Worm (Caenorhabditis elegans) whole organism, young adult: ENCODE data around the gene map-1.

ENCODE experiments used
- B0019.2 ChIP-seq: fragments of 200-800 bp; sonication (Bioruptor generic); conservative IDR thresholded peaks from 2 replicates; pipeline ENCODE4 v1.3.6; 2022; ENCODE audit warnings: missing genetic modification reagents, missing genetic modification characterization, missing compliant biosample characterization
- B0261.1 ChIP-seq: sonication (generic microtip); optimal IDR thresholded peaks from 2 replicates; lab custom pipeline; 2016; ENCODE audit warnings: mild to moderate bottlenecking, missing genetic modification characterization, moderate library complexity, missing compliant biosample characterization
- B0336.3 ChIP-seq: fragments of 200-800 bp; sonication (Bioruptor generic); IDR thresholded peaks from 2 replicates; pipeline ENCODE4 v1.3.6; 2022; ENCODE audit warnings: missing genetic modification characterization, missing compliant biosample characterization
- C06A6.2 ChIP-seq: fragments of 200-800 bp; sonication (Bioruptor generic); conservative IDR thresholded peaks from 2 replicates; pipeline ENCODE4 v1.3.6; 2022; ENCODE audit warnings: missing genetic modification characterization, missing compliant biosample characterization
- C17E4.6 ChIP-seq: fragments of 200-800 bp; sonication (Bioruptor generic); IDR thresholded peaks from 2 replicates; pipeline ENCODE4 v1.3.6; 2022; ENCODE audit warnings: missing genetic modification reagents, missing genetic modification characterization, missing compliant biosample characterization
- F22D6.2 ChIP-seq: sonication (generic microtip); optimal IDR thresholded peaks from 2 replicates; lab custom pipeline; 2016; ENCODE audit warnings: mild to moderate bottlenecking, missing genetic modification characterization, missing compliant biosample characterization
- F23B12.7 ChIP-seq: sonication (generic microtip); optimal IDR thresholded peaks from 2 replicates; lab custom pipeline; 2017; ENCODE audit warnings: missing genetic modification characterization, mild to moderate bottlenecking, missing compliant biosample characterization, antibody characterized with exemption, moderate library complexity; ENCODE audit not compliant: insufficient read depth
- F39B2.1 ChIP-seq: fragments of 200-800 bp; sonication (Bioruptor generic); IDR thresholded peaks from 2 replicates; pipeline ENCODE4 v1.3.6; 2022; ENCODE audit warnings: missing genetic modification reagents, missing genetic modification characterization, missing compliant biosample characterization
- F49E8.2 ChIP-seq: sonication (generic microtip); optimal IDR thresholded peaks from 3 replicates; lab custom pipeline; 2017; ENCODE audit warnings: missing genetic modification characterization, mild to moderate bottlenecking, missing compliant biosample characterization, antibody characterized with exemption, moderate library complexity; ENCODE audit not compliant: insufficient read depth
- Y53G8AR.9 ChIP-seq: fragments of 200-800 bp; sonication (Bioruptor generic); conservative IDR thresholded peaks from 2 replicates; pipeline ENCODE4 v1.3.6; 2022; ENCODE audit warnings: missing genetic modification reagents, missing genetic modification characterization, missing compliant biosample characterization
- akir-1 ChIP-seq: fragments of 200-800 bp; sonication (Bioruptor generic); optimal IDR thresholded peaks from 2 replicates; lab custom pipeline; 2018; ENCODE audit warnings: mild to moderate bottlenecking, missing genetic modification characterization, moderate library complexity, missing compliant biosample characterization
- atf-7 ChIP-seq: sonication (generic microtip); optimal IDR thresholded peaks from 2 replicates; lab custom pipeline; 2017; ENCODE audit warnings: mild to moderate bottlenecking, missing genetic modification characterization, missing compliant biosample characterization
- athp-1 ChIP-seq: sonication (generic microtip); optimal IDR thresholded peaks from 2 replicates; lab custom pipeline; 2017; ENCODE audit warnings: mild to moderate bottlenecking, missing genetic modification characterization, missing compliant biosample characterization
- attf-3 ChIP-seq: fragments of 200-800 bp; sonication (Bioruptor generic); conservative IDR thresholded peaks from 2 replicates; pipeline ENCODE4 v1.3.6; 2022; ENCODE audit warnings: missing genetic modification reagents, missing genetic modification characterization, missing compliant biosample characterization
- attf-5 ChIP-seq: fragments of 200-800 bp; sonication (Bioruptor generic); optimal IDR thresholded peaks from 2 replicates; lab custom pipeline; 2018; ENCODE audit warnings: mild to moderate bottlenecking, missing genetic modification characterization, missing compliant biosample characterization
- bed-1 ChIP-seq: fragments of 200-800 bp; sonication (Bioruptor generic); IDR thresholded peaks from 2 replicates; pipeline ENCODE4 v1.3.6; 2022; ENCODE audit warnings: missing genetic modification reagents, missing genetic modification characterization, missing compliant biosample characterization
- ccch-3 ChIP-seq: fragments of 200-800 bp; sonication (Bioruptor generic); optimal IDR thresholded peaks from 2 replicates; lab custom pipeline; 2018; ENCODE audit warnings: mild to moderate bottlenecking, missing genetic modification characterization, missing compliant biosample characterization
- cebp-2 ChIP-seq: fragments of 200-800 bp; sonication (Bioruptor generic); IDR thresholded peaks from 2 replicates; pipeline ENCODE4 v1.3.6; 2022; ENCODE audit warnings: missing genetic modification characterization, missing compliant biosample characterization
- ceh-40 ChIP-seq: fragments of 200-800 bp; sonication (Bioruptor generic); IDR thresholded peaks from 2 replicates; pipeline ENCODE4 v1.3.6; 2022; ENCODE audit warnings: missing genetic modification characterization, missing compliant biosample characterization
- ceh-58 ChIP-seq: fragments of 200-800 bp; sonication (Bioruptor generic); IDR thresholded peaks from 2 replicates; pipeline ENCODE4 v1.3.6; 2022; ENCODE audit warnings: missing genetic modification characterization, missing compliant biosample characterization
- ceh-79 ChIP-seq: sonication (generic microtip); optimal IDR thresholded peaks from 2 replicates; lab custom pipeline; 2017; ENCODE audit warnings: mild to moderate bottlenecking, missing genetic modification characterization, missing compliant biosample characterization
- chd-7 ChIP-seq: sonication (generic microtip); optimal IDR thresholded peaks from 2 replicates; lab custom pipeline; 2016; ENCODE audit warnings: mild to moderate bottlenecking, missing genetic modification characterization, moderate library complexity, missing compliant biosample characterization
- die-1 ChIP-seq: sonication (generic microtip); optimal IDR thresholded peaks from 2 replicates; lab custom pipeline; 2016; ENCODE audit warnings: missing genotype, mild to moderate bottlenecking, missing genetic modification characterization, missing compliant biosample characterization
- dox-1 ChIP-seq: fragments of 200-800 bp; sonication (Bioruptor generic); IDR thresholded peaks from 2 replicates; pipeline ENCODE4 v1.3.6; 2022; ENCODE audit warnings: missing genetic modification reagents, missing genetic modification characterization, missing compliant biosample characterization
- egl-44 ChIP-seq: fragments of 200-800 bp; sonication (Bioruptor generic); IDR thresholded peaks from 2 replicates; pipeline ENCODE4 v1.3.6; 2022; ENCODE audit warnings: missing genetic modification reagents, missing genetic modification characterization, missing compliant biosample characterization
- him-1 ChIP-seq: sonication (generic microtip); optimal IDR thresholded peaks from 2 replicates; lab custom pipeline; 2016; ENCODE audit warnings: missing genotype, missing genetic modification reagents, missing genetic modification characterization, missing compliant biosample characterization
- hlh-12 ChIP-seq: sonication (generic microtip); optimal IDR thresholded peaks from 2 replicates; lab custom pipeline; 2016; ENCODE audit warnings: missing genetic modification characterization, missing compliant biosample characterization
- hmg-1.2 ChIP-seq: fragments of 200-800 bp; sonication (Bioruptor generic); IDR thresholded peaks from 2 replicates; pipeline ENCODE4 v1.3.6; 2022; ENCODE audit warnings: missing genetic modification reagents, missing genetic modification characterization, missing compliant biosample characterization
- let-526 ChIP-seq: fragments of 200-800 bp; sonication (Bioruptor generic); IDR thresholded peaks from 2 replicates; pipeline ENCODE4 v1.3.6; 2022; ENCODE audit warnings: missing genetic modification reagents, missing genetic modification characterization, missing compliant biosample characterization
- lin-35 ChIP-seq, 3 experiments: fragments of 150-350 bp in 2 of 3; sonication (generic microtip) in 1 of 3; optimal IDR thresholded peaks; 2 replicates each; lab custom pipeline; 2014 to 2018; ENCODE audit warnings: missing biosample characterization in 3 of 3, missing genetic modification characterization in 3 of 3, missing genetic modification reagents in 3 of 3
- lin-40 ChIP-seq: sonication (generic microtip); optimal IDR thresholded peaks from 2 replicates; lab custom pipeline; 2016; ENCODE audit warnings: missing genetic modification characterization, mild to moderate bottlenecking, missing compliant biosample characterization, missing genotype, missing genetic modification reagents
- lsy-27 ChIP-seq: sonication (generic microtip); optimal IDR thresholded peaks from 2 replicates; lab custom pipeline; 2017; ENCODE audit warnings: missing genetic modification characterization, mild to moderate bottlenecking, missing compliant biosample characterization, antibody characterized with exemption, missing genotype, borderline replicate concordance; ENCODE audit not compliant: insufficient read depth
- madf-6 ChIP-seq: fragments of 200-800 bp; sonication (Bioruptor generic); IDR thresholded peaks from 2 replicates; pipeline ENCODE4 v1.3.6; 2022; ENCODE audit warnings: missing genetic modification reagents, missing genetic modification characterization, missing compliant biosample characterization
- madf-8 ChIP-seq: fragments of 200-800 bp; sonication (Bioruptor generic); conservative IDR thresholded peaks from 2 replicates; pipeline ENCODE4 v1.3.6; 2022; ENCODE audit warnings: missing genetic modification reagents, missing genetic modification characterization, missing compliant biosample characterization
- mel-28 ChIP-seq: sonication (generic microtip); optimal IDR thresholded peaks from 2 replicates; lab custom pipeline; 2016; ENCODE audit warnings: borderline replicate concordance, mild to moderate bottlenecking, missing genetic modification characterization, missing compliant biosample characterization
- nfya-2 ChIP-seq: fragments of 200-800 bp; sonication (Bioruptor generic); IDR thresholded peaks from 2 replicates; pipeline ENCODE4 v1.3.6; 2022; ENCODE audit warnings: missing genetic modification reagents, missing genetic modification characterization, missing compliant biosample characterization
- nhr-80 ChIP-seq: sonication (generic microtip); optimal IDR thresholded peaks from 2 replicates; lab custom pipeline; 2016; ENCODE audit warnings: missing genetic modification characterization, missing compliant biosample characterization
- somi-1 ChIP-seq: fragments of 200-800 bp; sonication (Bioruptor generic); optimal IDR thresholded peaks from 2 replicates; lab custom pipeline; 2018; ENCODE audit warnings: mild to moderate bottlenecking, missing genetic modification characterization, missing compliant biosample characterization
- unc-62 ChIP-seq: fragments of 150-350 bp; optimal IDR thresholded peaks from 2 replicates; lab custom pipeline; 2014; ENCODE audit warnings: missing biosample characterization, missing genetic modification reagents, missing genetic modification characterization
- xnd-1 ChIP-seq: sonication (generic microtip); optimal IDR thresholded peaks from 2 replicates; lab custom pipeline; 2016; ENCODE audit warnings: missing genotype, missing genetic modification reagents, missing genetic modification characterization, missing compliant biosample characterization
- zim-3 ChIP-seq: sonication (generic microtip); optimal IDR thresholded peaks from 2 replicates; lab custom pipeline; 2017; ENCODE audit warnings: mild to moderate bottlenecking, missing genetic modification characterization, moderate library complexity, missing compliant biosample characterization
- ztf-25 ChIP-seq: fragments of 200-800 bp; sonication (Bioruptor generic); IDR thresholded peaks from 2 replicates; pipeline ENCODE4 v1.3.6; 2022; ENCODE audit warnings: missing genetic modification reagents, missing genetic modification characterization, missing compliant biosample characterization
- ztf-26 ChIP-seq: sonication (generic microtip); optimal IDR thresholded peaks from 2 replicates; lab custom pipeline; 2017; ENCODE audit warnings: missing genetic modification characterization, missing compliant biosample characterization
- ztf-28 ChIP-seq: fragments of 200-800 bp; sonication (Bioruptor generic); IDR thresholded peaks from 2 replicates; pipeline ENCODE4 v1.3.6; 2022; ENCODE audit warnings: missing genetic modification reagents, missing genetic modification characterization, missing compliant biosample characterization
- ztf-3 ChIP-seq: fragments of 200-800 bp; sonication (Bioruptor generic); optimal IDR thresholded peaks from 2 replicates; lab custom pipeline; 2018; ENCODE audit warnings: mild to moderate bottlenecking, missing genetic modification characterization, missing compliant biosample characterization

map-1 gene

ce11 chrIV:3652784-3653383 lies 33.8 kb downstream of the map-1 start:
- TF ChIP-seq F22D6.2 (no peak), F49E8.2 (tag; lab: Kevin White, UChicago) (no peak), nfya-2 (GFP tag; lab: Robert Waterston, UW) (no peak), let-526 (GFP tag; lab: Robert Waterston, UW) (no peak), Y53G8AR.9 (GFP tag; lab: Robert Waterston, UW) (no peak), ccch-3 (GFP tag; lab: Kevin White, UChicago) (no peak), ztf-25 (GFP tag; lab: Robert Waterston, UW) (no peak), unc-62 (GFP tag; lab: Kevin White, UChicago) (no peak), athp-1 (tag; lab: Kevin White, UChicago) (no peak), ceh-58 (no peak)

- TF ChIP-seq lin-40 (tag; lab: Kevin White, UChicago) (peak; percentile 11), madf-6 (GFP tag; lab: Robert Waterston, UW) (no peak), somi-1 (GFP tag; lab: Kevin White, UChicago) (peak; percentile 3), ztf-26 (peak; percentile 52)
- TF ChIP-seq, all 124 proteins: peak for 3
Observed at ce11 chrIV:3652223-3652622, 34.4 kb downstream of the map-1 start.

DNA sequence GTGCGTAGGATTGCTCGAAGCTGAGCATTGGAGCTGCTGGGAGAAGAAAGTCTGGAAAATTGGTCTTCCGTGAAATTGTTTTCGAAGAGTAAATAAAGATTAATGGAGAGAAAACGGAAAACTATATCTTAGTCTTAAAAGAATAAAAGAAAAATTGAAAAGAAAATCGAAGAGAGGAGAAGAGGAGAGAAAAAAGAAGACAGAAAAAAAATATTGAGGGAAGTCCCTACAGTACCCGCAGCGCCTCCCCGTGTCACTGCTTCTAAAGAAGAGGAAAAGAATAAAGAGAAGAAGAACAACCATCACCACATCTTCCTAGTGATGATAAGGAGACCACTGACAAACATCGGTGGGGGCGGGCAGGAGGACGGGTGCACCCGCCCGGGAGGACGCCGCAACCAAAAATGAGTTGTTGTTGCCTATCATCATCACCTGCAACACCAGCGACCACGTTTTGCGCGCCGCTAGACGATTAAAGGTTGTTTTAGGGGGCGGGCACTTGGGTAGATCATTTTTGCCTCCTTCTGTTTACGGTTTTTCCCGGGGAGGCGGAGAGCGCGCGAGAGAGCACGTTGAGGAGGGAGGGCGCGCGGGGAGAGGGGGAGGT lies 37.9 kb downstream of the map-1 start, which contains the start of gene CC8.2:
Gene CC8.2, minus strand, starts transcription at position 51 of the 607 bp plus-strand sequence.
- TF ChIP-seq B0336.3 (peak; percentile 43; the same call in 1 of the 2 replicates), ztf-28 (GFP tag; lab: Robert Waterston, UW) (no peak), zim-3 (no peak), hlh-12 (no peak), ceh-58 (no peak), F39B2.1 (GFP tag; lab: Robert Waterston, UW) (no peak), lsy-27 (no peak), C06A6.2 (GFP tag; lab: Robert Waterston, UW) (0 out of 2 replicates have a peak, but pooled peaks have one; percentile 57), mel-28 (no peak), him-1 (tag; lab: Kevin White, UChicago) (no peak), nfya-2 (GFP tag; lab: Robert Waterston, UW) (no peak), lin-35 (GFP tag; optimal IDR thresholded peaks at IDR 0.05; lab: Kevin White, UChicago) (no peak), F23B12.7 (no peak), chd-7 (tag; lab: Kevin White, UChicago) (peak; percentile 18), B0261.1 (no peak), attf-3 (GFP tag; lab: Robert Waterston, UW) (no peak), madf-8 (GFP tag; lab: Robert Waterston, UW) (peak; percentile 92), B0019.2 (GFP tag; lab: Robert Waterston, UW) (no peak), ceh-79 (no peak), die-1 (no peak), C17E4.6 (GFP tag; lab: Robert Waterston, UW) (no peak), atf-7 (tag; lab: Kevin White, UChicago) (peak; percentile 12), hmg-1.2 (GFP tag; lab: Robert Waterston, UW) (peak; percentile 63), nhr-80 (tag; lab: Kevin White, UChicago) (peak; percentile 21), attf-5 (GFP tag; lab: Kevin White, UChicago) (no peak), xnd-1 (peak; percentile 63), ceh-40 (GFP tag; lab: Robert Waterston, UW) (no peak), ztf-3 (GFP tag; lab: Kevin White, UChicago) (no peak), cebp-2 (GFP tag; lab: Robert Waterston, UW) (no peak), bed-1 (GFP tag; lab: Robert Waterston, UW) (no peak), egl-44 (no peak), akir-1 (GFP tag; lab: Kevin White, UChicago) (no peak), dox-1 (no peak; the same call in 1 of the 2 replicates)
